Fruit fly (Drosophila melanogaster): ENCODE data around the gene CG42542.

The CG42542 gene

dm6 chr3R:15147872-15148444, 48.4 kb upstream of the CG42542 start:
- TF ChIP-seq dsf (GFP tag; optimal IDR thresholded peaks at IDR 0.05; ENCODE audit: borderline replicate concordance) = no peak
- TF ChIP-seq usp (GFP tag; optimal IDR thresholded peaks at IDR 0.05) = no peak
- no peak for TF ChIP-seq dmrt93B (GFP tag; optimal IDR thresholded peaks at IDR 0.05)
- TF ChIP-seq br (GFP tag; optimal IDR thresholded peaks at IDR 0.05) = no peak
- no peak for TF ChIP-seq brk (GFP tag; optimal IDR thresholded peaks at IDR 0.05)
- no peak for TF ChIP-seq jim (GFP tag; optimal IDR thresholded peaks at IDR 0.05)
- TF ChIP-seq fru (GFP tag; optimal IDR thresholded peaks at IDR 0.05) = no peak
- TF ChIP-seq rgr (GFP tag; optimal IDR thresholded peaks at IDR 0.05) = no peak
- no peak for TF ChIP-seq Vsx2 (GFP tag; optimal IDR thresholded peaks at IDR 0.05; ENCODE audit: partially characterized antibody)
- no peak for TF ChIP-seq N (GFP tag; optimal IDR thresholded peaks at IDR 0.05)
- no peak for TF ChIP-seq Dfd (GFP tag; optimal IDR thresholded peaks at IDR 0.05)
- TF ChIP-seq dl (GFP tag; optimal IDR thresholded peaks at IDR 0.05; ENCODE audit: insufficient read depth in 1 of 2, partially characterized antibody in 2 of 2) = no peak
- TF ChIP-seq Hr78 (GFP tag; optimal IDR thresholded peaks at IDR 0.05) = no peak
- TF ChIP-seq pan (optimal IDR thresholded peaks at IDR 0.05) = no peak
- no peak for TF ChIP-seq ey (GFP tag; optimal IDR thresholded peaks at IDR 0.05)
- TF ChIP-seq Hnf4 (GFP tag; optimal IDR thresholded peaks at IDR 0.05) = no peak
- TF ChIP-seq Dif (GFP tag; optimal IDR thresholded peaks at IDR 0.05; ENCODE audit: partially characterized antibody) = no peak

- TF ChIP-seq lola (GFP tag; optimal IDR thresholded peaks at IDR 0.05) = no peak
- no peak for TF ChIP-seq Dif (GFP tag; optimal IDR thresholded peaks at IDR 0.05; ENCODE audit: partially characterized antibody)
- TF ChIP-seq Hr78 (GFP tag; optimal IDR thresholded peaks at IDR 0.05) = no peak
- TF ChIP-seq Vsx2 (GFP tag; optimal IDR thresholded peaks at IDR 0.05; ENCODE audit: partially characterized antibody) = no peak
- TF ChIP-seq ey (GFP tag; optimal IDR thresholded peaks at IDR 0.05) = no peak
- TF ChIP-seq psq (GFP tag; optimal IDR thresholded peaks at IDR 0.05) = no peak
- TF ChIP-seq OdsH (GFP tag; optimal IDR thresholded peaks at IDR 0.05) = no peak
- TF ChIP-seq sage (GFP tag; optimal IDR thresholded peaks at IDR 0.05) = no peak
- TF ChIP-seq Hnf4 (GFP tag; optimal IDR thresholded peaks at IDR 0.05) = no peak
- no peak for TF ChIP-seq Rel (GFP tag; optimal IDR thresholded peaks at IDR 0.05)
- no peak for TF ChIP-seq Rel (tag; optimal IDR thresholded peaks at IDR 0.05)
- no peak for TF ChIP-seq h (GFP tag; optimal IDR thresholded peaks at IDR 0.05)
- no peak for TF ChIP-seq jim (GFP tag; optimal IDR thresholded peaks at IDR 0.05)
- no peak for TF ChIP-seq GATAd (GFP tag; optimal IDR thresholded peaks at IDR 0.05)
- no peak for TF ChIP-seq tai (GFP tag; optimal IDR thresholded peaks at IDR 0.05)
- no peak for TF ChIP-seq Dfd (GFP tag; optimal IDR thresholded peaks at IDR 0.05)
- no peak for TF ChIP-seq pan (optimal IDR thresholded peaks at IDR 0.05)
Measured at dm6 chr3R:15148562-15148961, 47.8 kb upstream of the CG42542 start.

- no peak for TF ChIP-seq psq (GFP tag; optimal IDR thresholded peaks at IDR 0.05)
- no peak for TF ChIP-seq CrebA (GFP tag; optimal IDR thresholded peaks at IDR 0.05; ENCODE audit: borderline replicate concordance)
- TF ChIP-seq foxo (GFP tag; optimal IDR thresholded peaks at IDR 0.05) = peak in 1 of 2 experiments; percentile 20
- TF ChIP-seq h (GFP tag; optimal IDR thresholded peaks at IDR 0.05) = peak; percentile 30
- peak; percentile 20 for TF ChIP-seq fru (GFP tag; optimal IDR thresholded peaks at IDR 0.05)
Measured at dm6 chr3R:15149772-15150512, 46.5 kb upstream of the CG42542 start, which contains the start of gene Gyc88E. Gene Gyc88E, plus strand, starts transcription at chr3R:15150375.

DNA sequence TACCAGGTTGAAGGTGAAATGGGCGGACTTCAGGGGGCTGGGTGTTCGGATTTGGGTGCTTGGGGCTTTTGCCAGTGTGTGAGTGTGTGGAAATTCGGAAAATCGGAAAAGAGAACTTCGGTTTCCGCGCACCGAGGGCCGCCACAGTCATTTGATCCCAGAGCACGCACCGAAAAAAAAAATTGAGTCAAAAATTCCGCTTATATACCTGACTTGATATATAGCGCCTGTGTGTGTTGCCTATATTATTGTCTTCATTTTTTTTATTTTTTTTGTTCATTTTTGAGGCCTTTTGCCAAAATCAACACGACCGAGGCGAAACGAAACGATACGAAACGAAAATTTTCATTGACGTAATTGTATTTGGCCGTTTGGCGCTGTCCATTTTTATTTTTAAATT, 19.2 kb upstream of the CG42542 start:
- no peak for TF ChIP-seq psq (GFP tag; optimal IDR thresholded peaks at IDR 0.05)
- no peak for TF ChIP-seq brk (GFP tag; optimal IDR thresholded peaks at IDR 0.05)
- TF ChIP-seq dsf (GFP tag; optimal IDR thresholded peaks at IDR 0.05; ENCODE audit: borderline replicate concordance) = no peak
- TF ChIP-seq h (GFP tag; optimal IDR thresholded peaks at IDR 0.05) = no peak

- TF ChIP-seq foxo (GFP tag; optimal IDR thresholded peaks at IDR 0.05) (no peak), CrebA (GFP tag; optimal IDR thresholded peaks at IDR 0.05; ENCODE audit: borderline replicate concordance) (no peak), rgr (GFP tag; optimal IDR thresholded peaks at IDR 0.05) (no peak), Dfd (GFP tag; optimal IDR thresholded peaks at IDR 0.05) (no peak), Dif (GFP tag; optimal IDR thresholded peaks at IDR 0.05; ENCODE audit: partially characterized antibody) (no peak), sv (GFP tag; optimal IDR thresholded peaks at IDR 0.05) (no peak)
Measured at dm6 chr3R:15181467-15181866, 14.9 kb upstream of the CG42542 start, which contains the start of gene Mf. Gene Mf, minus strand, starts transcription at chr3R:15181510.

All from whole organism, wandering third instar larva.